Fruit fly (Drosophila melanogaster): Measurements from ENCODE around the gene VhaAC39-2.

- TF ChIP-seq insv (optimal IDR thresholded peaks at IDR 0.05), result no peak
- peak; percentile 63 for TF ChIP-seq psq (optimal IDR thresholded peaks at IDR 0.05)
- no peak for TF ChIP-seq Myc (optimal IDR thresholded peaks at IDR 0.05)
- TF ChIP-seq h (optimal IDR thresholded peaks at IDR 0.05), result no peak
- no peak for TF ChIP-seq ttk (optimal IDR thresholded peaks at IDR 0.05)
- no peak for TF ChIP-seq Sin3A (optimal IDR thresholded peaks at IDR 0.05)
Observed at dm6 chr3R:23156865-23157515, 2.1 kb downstream of the VhaAC39-2 start.
